Worm (Caenorhabditis elegans) whole organism, late embryonic: ENCODE results near the gene F10E9.10.

ENCODE experiments used
- F13H6.1 ChIP-seq: sonication (generic microtip); optimal IDR thresholded peaks from 2 replicates; lab custom pipeline; 2016; ENCODE audit warnings: missing genetic modification characterization, missing compliant biosample characterization
- Y22D7AL.16 ChIP-seq: sonication (generic microtip); optimal IDR thresholded peaks from 2 replicates; lab custom pipeline; 2016; ENCODE audit warnings: missing genetic modification characterization, missing compliant biosample characterization
- ama-1 ChIP-seq: fragments of 150-350 bp; optimal IDR thresholded peaks from 2 replicates; lab custom pipeline; 2014
- ceh-31 ChIP-seq: sonication (generic microtip); optimal IDR thresholded peaks from 2 replicates; lab custom pipeline; 2016; ENCODE audit warnings: missing genetic modification characterization, missing compliant biosample characterization
- ceh-34 ChIP-seq: sonication (generic microtip); optimal IDR thresholded peaks from 2 replicates; lab custom pipeline; 2016; ENCODE audit warnings: mild to moderate bottlenecking, missing genetic modification characterization, missing compliant biosample characterization
- fkh-10 ChIP-seq: fragments of 150-350 bp; optimal IDR thresholded peaks from 2 replicates; lab custom pipeline; 2014; ENCODE audit warnings: missing biosample characterization, missing genetic modification reagents, missing genetic modification characterization
- hlh-30 ChIP-seq: sonication (generic microtip); optimal IDR thresholded peaks from 2 replicates; lab custom pipeline; 2017; ENCODE audit warnings: antibody characterized with exemption, missing genetic modification characterization, missing compliant biosample characterization; ENCODE audit not compliant: insufficient read depth
- lin-11 ChIP-seq: fragments of 200-800 bp; sonication (Bioruptor generic); optimal IDR thresholded peaks from 2 replicates; lab custom pipeline; 2018; ENCODE audit warnings: mild to moderate bottlenecking, missing genetic modification characterization, missing compliant biosample characterization
- madf-2 ChIP-seq: sonication (generic microtip); optimal IDR thresholded peaks from 2 replicates; lab custom pipeline; 2017; ENCODE audit warnings: missing genetic modification characterization, missing compliant biosample characterization
- pqm-1 ChIP-seq: sonication (generic microtip); optimal IDR thresholded peaks from 2 replicates; lab custom pipeline; 2016; ENCODE audit warnings: missing genetic modification characterization, missing compliant biosample characterization
- unc-3 ChIP-seq, 2 experiments: fragments of 200-800 bp in 1 of 2; sonication (Bioruptor generic) in 1 of 2; sonication (generic microtip) in 1 of 2; conservative IDR thresholded peaks in 1 of 2; optimal IDR thresholded peaks in 1 of 2; 2 replicates each; pipeline versions ENCODE4 v1.3.6 to Lab custom; 2016 to 2022; ENCODE audit warnings: missing compliant biosample characterization in 2 of 2, missing genetic modification characterization in 2 of 2, missing genetic modification reagents in 1 of 2

DNA sequence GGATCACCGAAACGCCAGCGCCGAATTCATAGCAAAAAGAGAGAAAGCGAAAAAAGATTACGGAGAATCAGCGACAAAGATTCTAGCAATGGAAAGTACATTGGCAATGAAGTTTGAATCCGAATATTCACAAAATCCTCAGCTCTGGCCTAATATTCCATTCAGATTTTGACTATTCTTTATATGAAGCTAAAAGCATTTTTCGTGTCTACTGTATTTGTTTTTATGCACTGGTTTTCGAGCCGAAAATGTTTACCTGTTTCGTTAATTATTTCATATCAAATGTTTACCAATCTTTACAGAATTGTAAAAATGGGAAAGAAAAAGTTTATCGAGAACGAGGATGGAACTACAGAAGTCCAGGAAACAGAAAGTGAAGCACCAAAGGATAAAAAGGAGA, 11.8 kb downstream of the F10E9.10 start, which contains the start of gene F10E9.4:
- TF ChIP-seq fkh-10 (GFP tag; lab: Kevin White, UChicago) (no peak), madf-2 (tag; lab: Kevin White, UChicago) (no peak), Y22D7AL.16 (tag; lab: Kevin White, UChicago) (no peak), ceh-31 (tag; lab: Kevin White, UChicago) (no peak), ama-1 (lab: Kevin White, UChicago) (no peak), F13H6.1 (tag; lab: Kevin White, UChicago) (no peak), unc-3 (GFP tag; conservative IDR thresholded peaks at IDR 0.05; lab: Robert Waterston, UW) (no peak), unc-3 (tag; optimal IDR thresholded peaks at IDR 0.05; lab: Kevin White, UChicago) (no peak), hlh-30 (tag; lab: Kevin White, UChicago) (no peak), ceh-34 (no peak), lin-11 (no peak), pqm-1 (tag; lab: Kevin White, UChicago) (no peak)
